Worm (Caenorhabditis elegans) whole organism, L2 larva: ENCODE data around the gene top-2.
A peak's percentile ranks its signal among the peaks of the same experiment; 100 is the strongest.

ENCODE experiments used
- C34F6.9 ChIP-seq: fragments of 150-350 bp; optimal IDR thresholded peaks from 2 replicates; lab custom pipeline; 2014; ENCODE audit warnings: missing biosample characterization, missing genetic modification characterization
- F13H6.1 ChIP-seq: sonication (generic microtip); optimal IDR thresholded peaks from 2 replicates; lab custom pipeline; 2016; ENCODE audit warnings: missing genetic modification characterization, missing compliant biosample characterization
- ZK546.5 ChIP-seq: sonication (generic microtip); optimal IDR thresholded peaks from 2 replicates; lab custom pipeline; 2017; ENCODE audit warnings: missing biosample characterization, missing genetic modification characterization
- alr-1 ChIP-seq: fragments of 150-350 bp; optimal IDR thresholded peaks from 2 replicates; lab custom pipeline; 2014; ENCODE audit warnings: missing biosample characterization, missing genetic modification characterization
- aly-2 ChIP-seq: fragments of 150-350 bp; optimal IDR thresholded peaks from 2 replicates; lab custom pipeline; 2014; ENCODE audit warnings: missing biosample characterization, missing genetic modification characterization
- blmp-1 ChIP-seq: sonication (generic microtip); optimal IDR thresholded peaks from 2 replicates; lab custom pipeline; 2017; ENCODE audit warnings: missing genetic modification characterization, mild to moderate bottlenecking, missing compliant biosample characterization, antibody characterized with exemption, moderate library complexity; ENCODE audit not compliant: insufficient read depth
- ceh-16 ChIP-seq: fragments of 150-350 bp; optimal IDR thresholded peaks from 2 replicates; lab custom pipeline; 2014; ENCODE audit warnings: missing biosample characterization, missing genetic modification characterization
- crh-2 ChIP-seq: sonication (generic microtip); optimal IDR thresholded peaks from 2 replicates; lab custom pipeline; 2017; ENCODE audit warnings: missing biosample characterization, missing genetic modification characterization
- dmd-4 ChIP-seq: sonication (generic microtip); optimal IDR thresholded peaks from 2 replicates; lab custom pipeline; 2017; ENCODE audit warnings: missing biosample characterization, missing genetic modification characterization
- elt-1 ChIP-seq: fragments of 150-350 bp; optimal IDR thresholded peaks from 2 replicates; lab custom pipeline; 2014; ENCODE audit warnings: missing biosample characterization, missing genetic modification characterization
- fos-1 ChIP-seq: fragments of 150-350 bp; optimal IDR thresholded peaks from 2 replicates; lab custom pipeline; 2014; ENCODE audit warnings: missing biosample characterization, missing genetic modification characterization
- gmeb-1 ChIP-seq: fragments of 150-350 bp; optimal IDR thresholded peaks from 2 replicates; lab custom pipeline; 2014; ENCODE audit warnings: missing biosample characterization, missing genetic modification characterization
- lin-11 ChIP-seq: fragments of 150-350 bp; sonication (generic microtip); optimal IDR thresholded peaks from 2 replicates; lab custom pipeline; 2014; ENCODE audit warnings: missing biosample characterization, missing genetic modification characterization, inconsistent platforms, mixed read lengths
- lin-13 ChIP-seq: fragments of 150-350 bp; optimal IDR thresholded peaks from 2 replicates; lab custom pipeline; 2014; ENCODE audit warnings: missing biosample characterization, missing genetic modification reagents, missing genetic modification characterization
- lin-39 ChIP-seq: fragments of 150-350 bp; optimal IDR thresholded peaks from 2 replicates; lab custom pipeline; 2014; ENCODE audit warnings: missing biosample characterization, missing genetic modification reagents, missing genetic modification characterization
- lsy-2 ChIP-seq, 2 experiments: fragments of 150-350 bp in 1 of 2; sonication (generic microtip) in 1 of 2; optimal IDR thresholded peaks; 2 replicates each; lab custom pipeline; 2014 to 2017; ENCODE audit warnings: missing biosample characterization in 2 of 2, missing genetic modification characterization in 2 of 2
- mab-5 ChIP-seq: fragments of 150-350 bp; optimal IDR thresholded peaks from 2 replicates; lab custom pipeline; 2014; ENCODE audit warnings: missing biosample characterization, missing genetic modification characterization
- mbf-1 ChIP-seq: sonication (generic microtip); optimal IDR thresholded peaks from 2 replicates; lab custom pipeline; 2017; ENCODE audit warnings: missing biosample characterization, missing genetic modification characterization
- mdl-1 ChIP-seq, 2 experiments: fragments of 150-350 bp in 1 of 2; sonication (generic microtip) in 1 of 2; optimal IDR thresholded peaks; 2 replicates each; lab custom pipeline; 2017; ENCODE audit warnings: missing biosample characterization in 2 of 2, missing genetic modification characterization in 2 of 2
- nhr-10 ChIP-seq: sonication (generic microtip); optimal IDR thresholded peaks from 2 replicates; lab custom pipeline; 2017; ENCODE audit warnings: missing biosample characterization, missing genetic modification characterization
- nhr-12 ChIP-seq: fragments of 150-350 bp; optimal IDR thresholded peaks from 2 replicates; lab custom pipeline; 2014; ENCODE audit warnings: missing biosample characterization, missing genetic modification characterization
- nhr-21 ChIP-seq: fragments of 150-350 bp; optimal IDR thresholded peaks from 2 replicates; lab custom pipeline; 2014; ENCODE audit warnings: missing biosample characterization, missing genetic modification characterization
- nhr-23 ChIP-seq: fragments of 150-350 bp; optimal IDR thresholded peaks from 2 replicates; lab custom pipeline; 2014; ENCODE audit warnings: missing biosample characterization, missing genetic modification reagents, missing genetic modification characterization
- nhr-237 ChIP-seq: fragments of 150-350 bp; optimal IDR thresholded peaks from 2 replicates; lab custom pipeline; 2014; ENCODE audit warnings: missing biosample characterization, missing genetic modification characterization
- nhr-6 ChIP-seq: fragments of 150-350 bp; optimal IDR thresholded peaks from 2 replicates; lab custom pipeline; 2014; ENCODE audit warnings: missing biosample characterization, missing genetic modification characterization
- nhr-77 ChIP-seq: fragments of 150-350 bp; optimal IDR thresholded peaks from 2 replicates; lab custom pipeline; 2014; ENCODE audit warnings: missing biosample characterization, missing genetic modification characterization
- peb-1 ChIP-seq: fragments of 150-350 bp; optimal IDR thresholded peaks from 2 replicates; lab custom pipeline; 2014; ENCODE audit warnings: missing biosample characterization, missing genetic modification characterization
- sem-4 ChIP-seq: fragments of 150-350 bp; optimal IDR thresholded peaks from 2 replicates; lab custom pipeline; 2014; ENCODE audit warnings: missing biosample characterization, missing genetic modification reagents, missing genetic modification characterization
- skn-1 ChIP-seq: sonication (generic microtip); optimal IDR thresholded peaks from 2 replicates; lab custom pipeline; 2017; ENCODE audit warnings: missing biosample characterization, missing genetic modification characterization
- sma-3 ChIP-seq: sonication (generic microtip); optimal IDR thresholded peaks from 2 replicates; lab custom pipeline; 2016; ENCODE audit warnings: missing genetic modification reagents, missing genetic modification characterization, missing compliant biosample characterization
- snpc-4 ChIP-seq: fragments of 150-350 bp; optimal IDR thresholded peaks from 2 replicates; lab custom pipeline; 2014; ENCODE audit warnings: missing biosample characterization, missing genetic modification characterization
- unc-55 ChIP-seq: fragments of 150-350 bp; sonication (generic microtip); optimal IDR thresholded peaks from 3 replicates; lab custom pipeline; 2014; ENCODE audit warnings: missing biosample characterization, missing genetic modification reagents, missing genetic modification characterization
- unc-62 ChIP-seq: fragments of 150-350 bp; optimal IDR thresholded peaks from 2 replicates; lab custom pipeline; 2014; ENCODE audit warnings: missing biosample characterization, missing genetic modification reagents, missing genetic modification characterization
- zag-1 ChIP-seq: fragments of 150-350 bp; optimal IDR thresholded peaks from 2 replicates; lab custom pipeline; 2014; ENCODE audit warnings: missing biosample characterization, missing genetic modification characterization
- ztf-1 ChIP-seq: fragments of 200-800 bp; sonication (Bioruptor generic); conservative IDR thresholded peaks from 2 replicates; pipeline ENCODE4 v1.3.6; 2022; ENCODE audit warnings: missing genetic modification characterization, missing compliant biosample characterization
- ztf-11 ChIP-seq: sonication (generic microtip); optimal IDR thresholded peaks from 2 replicates; lab custom pipeline; 2017; ENCODE audit warnings: missing biosample characterization, missing genetic modification characterization
- ztf-4 ChIP-seq: fragments of 150-350 bp; optimal IDR thresholded peaks from 2 replicates; lab custom pipeline; 2014; ENCODE audit warnings: missing biosample characterization, missing genetic modification characterization

The top-2 gene

DNA sequence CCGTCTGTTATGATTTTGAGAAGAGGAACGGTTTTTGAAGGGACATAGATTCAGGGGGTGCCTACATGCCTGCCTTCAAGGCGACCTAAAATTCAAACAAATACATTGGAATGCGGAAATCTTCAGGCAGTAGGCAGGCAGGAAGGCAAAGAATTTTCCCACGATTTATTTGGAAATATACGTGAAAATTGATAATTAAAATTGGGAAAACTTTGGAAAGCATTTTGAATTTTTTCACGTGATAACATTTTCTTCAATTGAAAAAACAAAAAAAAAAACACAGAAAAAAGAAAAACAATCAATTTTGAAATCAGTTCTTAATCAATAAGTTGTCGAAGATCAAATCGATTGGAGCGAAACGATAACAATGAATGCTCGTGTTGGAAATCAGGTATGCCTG lies 31.3 kb downstream of the top-2 start, which contains the start of gene ZK930.4:
ZK930.4 (plus strand) TSS at position 301 of the 400 bp plus-strand sequence.
- TF ChIP-seq nhr-12 (tag; lab: Kevin White, UChicago) (no peak), lin-13 (GFP tag; lab: Kevin White, UChicago) (no peak), ceh-16 (no peak), sem-4 (tag; lab: Kevin White, UChicago) (no peak), nhr-77 (tag; lab: Kevin White, UChicago) (no peak), aly-2 (tag; lab: Kevin White, UChicago) (no peak), nhr-6 (tag; lab: Kevin White, UChicago) (no peak), nhr-237 (tag; lab: Kevin White, UChicago) (no peak), mbf-1 (tag; lab: Kevin White, UChicago) (no peak), ztf-1 (GFP tag; lab: Robert Waterston, UW) (no peak), ztf-4 (tag; lab: Kevin White, UChicago) (no peak), fos-1 (no peak)
- TF ChIP-seq, all 48 proteins: peak for 0

- no peak for TF ChIP-seq mdl-1 (tag; optimal IDR thresholded peaks at IDR 0.05; lab: Kevin White, UChicago)
- no peak for TF ChIP-seq F13H6.1 (tag; lab: Kevin White, UChicago)
- no peak for TF ChIP-seq ceh-16
- TF ChIP-seq nhr-21 (tag; lab: Kevin White, UChicago) = no peak
- no peak for TF ChIP-seq ztf-4 (tag; lab: Kevin White, UChicago)
- TF ChIP-seq lin-11 (tag; lab: Kevin White, UChicago) = no peak
- no peak for TF ChIP-seq lin-39
- TF ChIP-seq aly-2 (tag; lab: Kevin White, UChicago) = no peak
- no peak for TF ChIP-seq nhr-12 (tag; lab: Kevin White, UChicago)
- no peak for TF ChIP-seq lsy-2 (tag; optimal IDR thresholded peaks at IDR 0.05; lab: Kevin White, UChicago)
- TF ChIP-seq unc-62 (GFP tag; lab: Kevin White, UChicago) = no peak
- TF ChIP-seq nhr-6 (tag; lab: Kevin White, UChicago) = no peak
- TF ChIP-seq, all 48 proteins: peak for 0
Measured at ce11 chrII:11910569-11910968, 35.6 kb downstream of the top-2 start.

ce11 chrII:11914304-11914703 lies 39.4 kb downstream of the top-2 start, which contains the start of gene ZK930.7:
Gene ZK930.7 (plus strand): TSS chrII:11914604.
- TF ChIP-seq peb-1 (tag; lab: Kevin White, UChicago) = no peak
- TF ChIP-seq skn-1 (tag; lab: Kevin White, UChicago) = no peak
- TF ChIP-seq nhr-237 (tag; lab: Kevin White, UChicago) = no peak
- no peak for TF ChIP-seq ceh-16
- no peak for TF ChIP-seq alr-1 (tag; lab: Kevin White, UChicago)
- TF ChIP-seq ZK546.5 = no peak
- TF ChIP-seq, all 48 proteins: peak for 0

DNA sequence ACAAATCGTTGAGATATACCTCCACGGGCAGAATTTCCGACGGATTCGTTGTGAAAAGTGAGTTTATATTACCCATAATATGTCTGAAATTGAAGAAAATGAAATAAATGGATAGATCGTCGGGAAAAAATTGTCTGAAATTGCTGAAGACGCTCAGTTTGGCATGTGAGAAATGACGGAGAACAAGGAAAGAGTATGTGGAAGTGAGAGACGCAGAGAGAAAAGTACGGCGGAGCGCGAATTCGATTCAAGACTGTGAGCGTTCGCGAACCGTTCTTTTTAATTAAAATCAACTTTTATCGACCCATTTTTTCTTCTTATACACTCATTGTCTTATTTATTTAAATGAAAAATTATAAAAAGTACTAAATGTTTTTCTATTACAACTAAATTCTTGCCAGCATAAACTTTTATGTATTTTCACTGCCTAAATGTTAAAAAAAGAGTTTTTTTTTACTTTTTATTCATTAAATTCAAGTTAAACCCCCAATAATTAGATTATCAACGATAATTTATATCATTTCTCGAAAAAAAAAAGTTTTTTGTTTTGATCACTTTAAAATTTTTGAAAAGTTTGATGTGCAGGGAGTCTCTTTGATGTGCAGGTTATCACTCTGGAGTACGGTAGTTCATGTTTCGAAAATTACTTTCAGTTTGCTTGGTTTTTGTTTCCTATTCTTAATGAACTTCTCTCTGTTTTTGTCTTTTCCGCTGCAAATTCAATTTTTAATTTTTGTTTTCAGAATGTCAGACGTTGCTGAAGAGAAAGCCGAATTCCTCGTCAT lies 41.0 kb downstream of the top-2 start, which contains the start of the genes vps-15 and hmg-12:
vps-15 (minus strand) TSS at position 83 of the 785 bp plus-strand sequence.
hmg-12 (plus strand) TSS at position 744 of the 785 bp plus-strand sequence.
- TF ChIP-seq mbf-1 (tag; lab: Kevin White, UChicago) = no peak
- TF ChIP-seq C34F6.9 (tag; lab: Kevin White, UChicago) = peak; percentile 46
- TF ChIP-seq ztf-4 (tag; lab: Kevin White, UChicago) = no peak
- TF ChIP-seq dmd-4 (tag; lab: Kevin White, UChicago) = no peak
- peak; percentile 41 for TF ChIP-seq unc-55 (GFP tag; lab: Kevin White, UChicago)
- no peak for TF ChIP-seq blmp-1 (tag; lab: Kevin White, UChicago)
- no peak for TF ChIP-seq ztf-1 (GFP tag; lab: Robert Waterston, UW)
- no peak for TF ChIP-seq lin-13 (GFP tag; lab: Kevin White, UChicago)
- TF ChIP-seq lsy-2 (tag; optimal IDR thresholded peaks at IDR 0.05; lab: Kevin White, UChicago) = peak; percentile 3 to 90
- no peak for TF ChIP-seq gmeb-1 (tag; lab: Kevin White, UChicago)
- TF ChIP-seq sma-3 (GFP tag; lab: Kevin White, UChicago) = no peak
- no peak for TF ChIP-seq ztf-11
- TF ChIP-seq ZK546.5 = peak; percentile 62
- no peak for TF ChIP-seq nhr-23 (tag; lab: Kevin White, UChicago)

- TF ChIP-seq nhr-23 (tag; lab: Kevin White, UChicago) (no peak), blmp-1 (tag; lab: Kevin White, UChicago) (no peak), nhr-10 (no peak), mab-5 (tag; lab: Kevin White, UChicago) (no peak), elt-1 (tag; lab: Kevin White, UChicago) (no peak), aly-2 (tag; lab: Kevin White, UChicago) (no peak), unc-62 (GFP tag; lab: Kevin White, UChicago) (no peak), snpc-4 (tag; lab: Kevin White, UChicago) (no peak), nhr-6 (tag; lab: Kevin White, UChicago) (no peak), nhr-12 (tag; lab: Kevin White, UChicago) (no peak), nhr-77 (tag; lab: Kevin White, UChicago) (no peak), peb-1 (tag; lab: Kevin White, UChicago) (no peak), crh-2 (no peak), ztf-1 (GFP tag; lab: Robert Waterston, UW) (no peak), zag-1 (no peak), mbf-1 (tag; lab: Kevin White, UChicago) (no peak)
Measured at ce11 chrII:11916555-11916941, 41.6 kb downstream of the top-2 start.
